Worm (Caenorhabditis elegans) whole organism, early embryonic: Measurements from ENCODE around the gene tag-241.

Experiments used
- F13C5.2 ChIP-seq: sonication (generic microtip); optimal IDR thresholded peaks from 2 replicates; lab custom pipeline; 2017; ENCODE audit warnings: mild to moderate bottlenecking, missing genetic modification characterization, inconsistent platforms, missing compliant biosample characterization
- aly-1 ChIP-seq: sonication (generic microtip); optimal IDR thresholded peaks from 2 replicates; lab custom pipeline; 2016; ENCODE audit warnings: missing genetic modification characterization, missing compliant biosample characterization
- ama-1 ChIP-seq: fragments of 150-350 bp; optimal IDR thresholded peaks from 2 replicates; lab custom pipeline; 2014
- ceh-13 ChIP-seq: fragments of 200-800 bp; sonication (Bioruptor generic); optimal IDR thresholded peaks from 2 replicates; lab custom pipeline; 2018; ENCODE audit warnings: mild to moderate bottlenecking, missing genetic modification characterization, missing compliant biosample characterization
- ets-7 ChIP-seq: sonication (generic microtip); optimal IDR thresholded peaks from 2 replicates; lab custom pipeline; 2016; ENCODE audit warnings: missing genotype, missing genetic modification characterization, missing compliant biosample characterization
- flt-1 ChIP-seq: fragments of 200-800 bp; sonication (Bioruptor generic); IDR thresholded peaks from 2 replicates; pipeline ENCODE4 v1.3.6; 2022; ENCODE audit warnings: missing genetic modification characterization, missing compliant biosample characterization
- hmbx-1 ChIP-seq: sonication (generic microtip); optimal IDR thresholded peaks from 2 replicates; lab custom pipeline; 2016; ENCODE audit warnings: mild to moderate bottlenecking, missing genetic modification characterization, missing compliant biosample characterization
- hmg-4 ChIP-seq: fragments of 200-800 bp; sonication (Bioruptor generic); optimal IDR thresholded peaks from 2 replicates; lab custom pipeline; 2018; ENCODE audit warnings: mild to moderate bottlenecking, missing genetic modification characterization, missing compliant biosample characterization
- hnd-1 ChIP-seq: sonication (generic microtip); optimal IDR thresholded peaks from 2 replicates; lab custom pipeline; 2016; ENCODE audit warnings: missing genetic modification characterization, missing compliant biosample characterization
- pes-1 ChIP-seq: fragments of 200-800 bp; sonication (Bioruptor generic); IDR thresholded peaks from 2 replicates; pipeline ENCODE4 v1.3.6; 2022; ENCODE audit warnings: missing genetic modification reagents, missing genetic modification characterization, missing compliant biosample characterization
- scrt-1 ChIP-seq: fragments of 200-800 bp; sonication (Bioruptor generic); IDR thresholded peaks from 2 replicates; pipeline ENCODE4 v1.3.6; 2022; ENCODE audit warnings: missing genetic modification characterization, missing compliant biosample characterization
- tbx-11 ChIP-seq: fragments of 200-800 bp; sonication (Bioruptor generic); IDR thresholded peaks from 2 replicates; pipeline ENCODE4 v1.3.6; 2022; ENCODE audit warnings: missing genetic modification characterization, missing compliant biosample characterization
- tra-4 ChIP-seq: sonication (generic microtip); optimal IDR thresholded peaks from 2 replicates; lab custom pipeline; 2017; ENCODE audit warnings: missing genetic modification characterization, missing compliant biosample characterization

DNA sequence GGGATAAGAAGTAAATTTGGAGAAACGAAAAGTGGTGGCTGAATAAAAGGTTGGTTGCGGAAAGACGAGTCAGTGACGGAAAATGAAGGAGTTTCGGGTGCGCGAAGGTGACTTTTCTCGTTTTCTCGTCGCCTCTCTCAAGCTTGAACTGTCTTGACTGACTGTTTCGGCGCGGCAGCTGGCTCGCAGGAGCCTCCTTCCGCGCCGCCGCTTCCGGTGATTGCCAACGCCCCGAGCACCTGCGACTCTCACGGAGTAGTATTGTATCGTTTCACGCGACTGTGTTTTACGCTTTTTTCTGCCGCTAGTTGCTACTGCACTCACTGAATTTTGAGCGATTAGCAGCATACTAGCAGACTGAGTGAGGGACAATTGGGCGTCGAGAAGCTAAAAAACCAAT lies 9.1 kb upstream of the tag-241 start, which contains the start of gene C34E11.2:
- no peak for TF ChIP-seq tbx-11 (GFP tag; lab: Robert Waterston, UW)
- TF ChIP-seq pes-1: no peak
- no peak for TF ChIP-seq ama-1 (lab: Kevin White, UChicago)
- no peak for TF ChIP-seq flt-1 (GFP tag; lab: Robert Waterston, UW)
- TF ChIP-seq hmg-4 (GFP tag; lab: Kevin White, UChicago): no peak
- TF ChIP-seq F13C5.2 (tag; lab: Kevin White, UChicago): no peak
- no peak for TF ChIP-seq aly-1 (tag; lab: Kevin White, UChicago)
- no peak for TF ChIP-seq ceh-13 (GFP tag; lab: Kevin White, UChicago)
- no peak for TF ChIP-seq tra-4 (tag; lab: Kevin White, UChicago)
- TF ChIP-seq scrt-1 (GFP tag; lab: Robert Waterston, UW): no peak
- no peak for TF ChIP-seq ets-7
- no peak for TF ChIP-seq hnd-1 (tag; lab: Kevin White, UChicago)
- TF ChIP-seq hmbx-1: no peak
